Fruit fly (Drosophila melanogaster): ENCODE measurements around the gene CG6686.

DNA sequence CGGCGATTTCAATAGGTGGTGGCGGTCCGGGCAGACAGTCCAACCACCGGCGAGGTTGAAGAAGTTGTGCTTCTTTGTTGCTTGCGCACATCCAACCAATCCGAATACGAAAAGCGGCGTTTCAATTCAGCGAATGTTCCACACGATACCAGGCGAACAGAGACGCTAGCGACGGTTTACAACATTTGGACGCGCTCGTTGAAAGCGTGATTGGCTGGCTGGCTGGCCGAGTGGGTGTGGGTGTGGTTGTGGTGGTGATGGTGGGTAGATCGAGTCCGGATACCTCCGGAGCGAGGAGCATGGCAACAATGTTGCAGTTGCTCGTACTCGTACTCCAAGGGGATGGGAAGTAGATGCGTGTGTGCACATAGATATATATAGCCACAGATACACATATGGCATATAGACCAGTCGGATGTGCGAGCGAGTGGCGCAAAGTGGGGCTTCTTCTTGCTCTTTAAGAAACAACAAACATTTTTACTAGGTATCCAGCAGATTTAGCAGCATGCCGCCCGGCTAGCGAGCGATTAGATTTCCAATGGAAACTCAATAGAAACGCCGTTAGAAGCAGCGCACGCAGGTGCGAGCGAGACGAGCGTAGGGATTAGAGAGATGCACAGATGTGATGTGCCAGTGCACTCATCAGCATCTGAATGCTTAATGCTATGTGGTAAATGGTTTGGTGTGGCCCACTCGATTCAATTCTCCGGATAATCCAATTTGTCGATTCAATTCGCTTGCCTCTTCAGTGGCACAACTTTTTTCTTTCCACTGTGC, 22.4 kb upstream of the CG6686 start:
- no peak for TF ChIP-seq Dfd (GFP tag; optimal IDR thresholded peaks at IDR 0.05)
- TF ChIP-seq h (GFP tag; optimal IDR thresholded peaks at IDR 0.05) = peak; percentile 70
- TF ChIP-seq brk (GFP tag; optimal IDR thresholded peaks at IDR 0.05) = no peak
- peak; percentile 4 for TF ChIP-seq Mio (GFP tag; optimal IDR thresholded peaks at IDR 0.05)
